Worm (Caenorhabditis elegans) whole organism, L4/young adult: ENCODE measurements around the gene pes-1.

Experiments
- W03F9.2 ChIP-seq: fragments of 150-350 bp; optimal IDR thresholded peaks from 2 replicates; lab custom pipeline; 2014; ENCODE audit warnings: missing biosample characterization, missing genetic modification characterization
- dao-5 ChIP-seq: sonication (generic microtip); optimal IDR thresholded peaks from 2 replicates; lab custom pipeline; 2016; ENCODE audit warnings: missing genotype, missing genetic modification characterization, moderate library complexity, missing compliant biosample characterization
- him-1 ChIP-seq: sonication (generic microtip); optimal IDR thresholded peaks from 2 replicates; lab custom pipeline; 2016; ENCODE audit warnings: missing genotype, missing genetic modification reagents, missing genetic modification characterization, missing compliant biosample characterization

DNA sequence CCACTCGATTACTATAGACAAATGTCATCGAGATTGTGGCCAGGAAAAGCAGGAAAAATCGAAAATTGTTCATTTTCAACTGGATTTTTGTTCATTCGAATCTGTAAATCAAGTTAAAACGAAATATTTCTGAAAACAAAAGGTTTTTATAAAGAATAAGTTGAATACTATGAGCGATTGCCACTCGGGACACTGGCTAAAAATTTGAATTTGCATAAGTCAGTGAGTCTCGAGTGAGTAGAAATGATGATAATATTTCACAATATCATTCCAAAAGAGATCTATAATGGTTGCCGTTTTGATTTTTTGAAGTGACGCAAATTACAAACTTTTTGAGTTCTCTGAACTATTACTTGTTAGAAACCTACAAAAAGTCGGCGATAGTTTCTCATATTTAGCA lies 18.0 kb downstream of the pes-1 start, which contains the start of gene T28H11.8:
- TF ChIP-seq dao-5 (tag; lab: Kevin White, UChicago) (no peak), him-1 (no peak), W03F9.2 (no peak)
